Worm (Caenorhabditis elegans) whole organism, L2 larva: ENCODE results near the gene R06B10.7.

Source experiments
- C34F6.9 ChIP-seq: fragments of 150-350 bp; optimal IDR thresholded peaks from 2 replicates; lab custom pipeline; 2014; ENCODE audit warnings: missing biosample characterization, missing genetic modification characterization
- F13H6.1 ChIP-seq: sonication (generic microtip); optimal IDR thresholded peaks from 2 replicates; lab custom pipeline; 2016; ENCODE audit warnings: missing genetic modification characterization, missing compliant biosample characterization
- R02D3.7 ChIP-seq: fragments of 150-350 bp; optimal IDR thresholded peaks from 2 replicates; lab custom pipeline; 2014; ENCODE audit warnings: missing biosample characterization, missing genetic modification characterization
- aly-2 ChIP-seq: fragments of 150-350 bp; optimal IDR thresholded peaks from 2 replicates; lab custom pipeline; 2014; ENCODE audit warnings: missing biosample characterization, missing genetic modification characterization
- ama-1 ChIP-seq: fragments of 150-350 bp; optimal IDR thresholded peaks from 2 replicates; lab custom pipeline; 2018; ENCODE audit warnings: inconsistent platforms
- ceh-82 ChIP-seq: fragments of 150-350 bp; optimal IDR thresholded peaks from 2 replicates; lab custom pipeline; 2014; ENCODE audit warnings: missing biosample characterization, missing genetic modification characterization
- egl-27 ChIP-seq: sonication (generic microtip); optimal IDR thresholded peaks from 3 replicates; lab custom pipeline; 2017; ENCODE audit warnings: missing biosample characterization, missing genetic modification reagents, missing genetic modification characterization
- nhr-10 ChIP-seq: sonication (generic microtip); optimal IDR thresholded peaks from 2 replicates; lab custom pipeline; 2017; ENCODE audit warnings: missing biosample characterization, missing genetic modification characterization
- nhr-12 ChIP-seq: fragments of 150-350 bp; optimal IDR thresholded peaks from 2 replicates; lab custom pipeline; 2014; ENCODE audit warnings: missing biosample characterization, missing genetic modification characterization
- nhr-129 ChIP-seq: fragments of 150-350 bp; optimal IDR thresholded peaks from 2 replicates; lab custom pipeline; 2014; ENCODE audit warnings: missing biosample characterization, missing genetic modification characterization
- ztf-11 ChIP-seq: sonication (generic microtip); optimal IDR thresholded peaks from 2 replicates; lab custom pipeline; 2017; ENCODE audit warnings: missing biosample characterization, missing genetic modification characterization
- ztf-4 ChIP-seq: fragments of 150-350 bp; optimal IDR thresholded peaks from 2 replicates; lab custom pipeline; 2014; ENCODE audit warnings: missing biosample characterization, missing genetic modification characterization

- TF ChIP-seq nhr-12 (tag; lab: Kevin White, UChicago) (no peak), ceh-82 (no peak), ama-1 (no peak), F13H6.1 (no peak), ztf-11 (tag; lab: Kevin White, UChicago) (no peak), aly-2 (tag; lab: Kevin White, UChicago) (no peak), ztf-4 (tag; lab: Kevin White, UChicago) (no peak), nhr-129 (tag; lab: Kevin White, UChicago) (no peak), R02D3.7 (tag; lab: Kevin White, UChicago) (no peak), nhr-10 (tag; lab: Kevin White, UChicago) (no peak), C34F6.9 (tag; lab: Kevin White, UChicago) (no peak), egl-27 (tag; lab: Kevin White, UChicago) (no peak)
Observed at ce11 chrIII:1002510-1002909, 1.3 kb upstream of the R06B10.7 start, which contains the start of gene clec-150.
